Fruit fly (Drosophila melanogaster) whole organism: ENCODE results near the gene Cht2.

ENCODE experiments used
- pan ChIP-seq: fragments of >200 bp; optimal IDR thresholded peaks from 2 replicates; lab custom pipeline; 2017
- psq ChIP-seq: fragments of >200 bp; optimal IDR thresholded peaks from 2 replicates; lab custom pipeline; 2017

- TF ChIP-seq pan = no peak
- no peak for TF ChIP-seq psq (lab: Kevin White, UChicago)
These were observed 19.2 kb upstream of the Cht2 start, which contains the start of the genes CG13933 and PolD2 for dm6 chr3L:1774713-1775648.
